Worm (Caenorhabditis elegans) whole organism, L1 larva: Measurements from ENCODE around the gene prkl-1.

Experiments used
- irx-1 ChIP-seq: sonication (generic microtip); optimal IDR thresholded peaks from 2 replicates; lab custom pipeline; 2016; ENCODE audit warnings: missing genetic modification characterization, missing compliant biosample characterization
- lin-13 ChIP-seq: fragments of 150-350 bp; optimal IDR thresholded peaks from 2 replicates; lab custom pipeline; 2014; ENCODE audit warnings: missing biosample characterization, missing genetic modification reagents, missing genetic modification characterization
- lin-39 ChIP-seq: fragments of 150-350 bp; optimal IDR thresholded peaks from 2 replicates; lab custom pipeline; 2014; ENCODE audit warnings: missing biosample characterization, missing genetic modification reagents, missing genetic modification characterization
- nhr-237 ChIP-seq: fragments of 150-350 bp; optimal IDR thresholded peaks from 2 replicates; lab custom pipeline; 2014; ENCODE audit warnings: missing biosample characterization, missing genetic modification characterization
- nhr-76 ChIP-seq: sonication (generic microtip); optimal IDR thresholded peaks from 2 replicates; lab custom pipeline; 2017; ENCODE audit warnings: missing biosample characterization, missing genetic modification characterization
- skn-1 ChIP-seq: fragments of 150-350 bp; optimal IDR thresholded peaks from 2 replicates; lab custom pipeline; 2014; ENCODE audit warnings: missing biosample characterization, missing genetic modification characterization
- sox-4 ChIP-seq: sonication (generic microtip); optimal IDR thresholded peaks from 2 replicates; lab custom pipeline; 2016; ENCODE audit warnings: missing genetic modification characterization, missing compliant biosample characterization

DNA sequence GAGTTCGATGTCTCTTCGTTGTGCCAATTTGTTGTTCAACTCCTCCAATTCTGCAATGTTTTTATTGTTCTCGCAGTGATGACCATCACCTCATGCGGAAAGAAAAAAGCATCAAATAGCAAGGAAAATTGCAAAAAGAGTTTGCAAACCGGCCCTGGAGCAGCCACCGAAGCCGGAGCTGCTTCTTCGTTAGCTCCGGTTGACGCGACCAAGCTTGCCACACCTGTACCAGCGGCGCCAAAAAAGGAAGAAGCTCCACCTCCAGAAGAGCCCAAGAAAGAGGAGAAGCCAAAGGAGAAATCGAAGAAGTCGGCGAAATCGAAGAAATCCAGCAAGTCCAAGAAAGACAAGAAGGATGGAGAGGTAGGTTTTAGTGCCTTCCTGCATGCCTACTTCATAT, 23.5 kb upstream of the prkl-1 start:
- TF ChIP-seq nhr-237 (tag; lab: Kevin White, UChicago) (no peak), sox-4 (no peak), lin-13 (GFP tag; lab: Kevin White, UChicago) (no peak), irx-1 (no peak), lin-39 (tag; lab: Kevin White, UChicago) (no peak), nhr-76 (tag; lab: Kevin White, UChicago) (no peak), skn-1 (no peak)
